Fruit fly (Drosophila melanogaster) whole organism, embryonic: ENCODE results near the gene CG2278.

ENCODE experiments used
- Asciz ChIP-seq: fragments of 200-800 bp; sonication (Bioruptor generic); optimal IDR thresholded peaks from 2 replicates; lab custom pipeline; 2017; ENCODE audit warnings: missing biosample characterization, mild to moderate bottlenecking, missing genetic modification characterization, missing genetic modification reagents
- Atf6 ChIP-seq: fragments of 200-800 bp; sonication (Bioruptor generic); IDR thresholded peaks from 2 replicates; pipeline ENCODE4 v1.3.6; 2022; ENCODE audit warnings: missing biosample characterization, missing genetic modification characterization
- CG10209 ChIP-seq: fragments of 200-800 bp; sonication (Bioruptor generic); optimal IDR thresholded peaks from 3 replicates; lab custom pipeline; 2017; ENCODE audit warnings: missing biosample characterization, mild to moderate bottlenecking, missing genetic modification characterization, missing genetic modification reagents
- CG10267 ChIP-seq: fragments of 200-800 bp; sonication (Bioruptor generic); optimal IDR thresholded peaks from 2 replicates; lab custom pipeline; 2018; ENCODE audit warnings: missing biosample characterization, mild to moderate bottlenecking, missing genetic modification characterization, moderate library complexity
- CG12155 ChIP-seq: fragments of 200-800 bp; sonication (Bioruptor generic); optimal IDR thresholded peaks from 3 replicates; lab custom pipeline; 2016; ENCODE audit warnings: missing biosample characterization, missing genetic modification characterization
- CG13424 ChIP-seq: fragments of 200-800 bp; sonication (Bioruptor generic); optimal IDR thresholded peaks from 2 replicates; lab custom pipeline; 2019; ENCODE audit warnings: missing biosample characterization, mild to moderate bottlenecking, missing genetic modification characterization, moderate library complexity
- CG14667 ChIP-seq: fragments of 200-800 bp; sonication (Bioruptor generic); IDR thresholded peaks from 2 replicates; pipeline ENCODE4 v1.3.6; 2022; ENCODE audit warnings: missing biosample characterization, missing genetic modification characterization
- CG17328 ChIP-seq: fragments of 200-800 bp; sonication (Bioruptor generic); IDR thresholded peaks from 2 replicates; pipeline ENCODE4 v1.3.6; 2022; ENCODE audit warnings: missing biosample characterization, missing genetic modification characterization
- CG17361 ChIP-seq: fragments of 200-800 bp; sonication (Bioruptor generic); IDR thresholded peaks from 3 replicates; pipeline ENCODE4 v1.3.6; 2022; ENCODE audit warnings: missing biosample characterization, missing genetic modification characterization
- CG17802 ChIP-seq: fragments of 200-800 bp; sonication (Bioruptor generic); optimal IDR thresholded peaks from 2 replicates; lab custom pipeline; 2018; ENCODE audit warnings: missing biosample characterization, mild to moderate bottlenecking, missing genetic modification characterization, moderate library complexity
- CG17829 ChIP-seq: fragments of 200-800 bp; optimal IDR thresholded peaks from 2 replicates; lab custom pipeline; 2019; ENCODE audit warnings: missing biosample characterization, mild to moderate bottlenecking, missing genetic modification characterization, moderate library complexity
- CG2129 ChIP-seq: fragments of 200-800 bp; sonication (Bioruptor generic); IDR thresholded peaks from 2 replicates; pipeline ENCODE4 v1.3.6; 2022; ENCODE audit warnings: missing biosample characterization, missing genetic modification characterization; ENCODE audit not compliant: partially characterized antibody
- CG2678 ChIP-seq: fragments of 200-800 bp; sonication (Bioruptor generic); optimal IDR thresholded peaks from 3 replicates; lab custom pipeline; 2019; ENCODE audit warnings: missing biosample characterization, mild to moderate bottlenecking, missing genetic modification characterization, moderate library complexity
- CG31224 ChIP-seq: fragments of 200-800 bp; sonication (Bioruptor generic); IDR thresholded peaks from 2 replicates; pipeline ENCODE4 v1.3.6; 2022; ENCODE audit warnings: missing biosample characterization, missing genetic modification characterization
- CG32772 ChIP-seq: fragments of 200-800 bp; sonication (Bioruptor generic); IDR thresholded peaks from 2 replicates; pipeline ENCODE4 v1.3.6; 2022; ENCODE audit warnings: missing biosample characterization, missing genetic modification characterization
- CG34422 ChIP-seq: fragments of 200-800 bp; sonication (Bioruptor generic); IDR thresholded peaks from 3 replicates; pipeline ENCODE4 v1.3.6; 2022; ENCODE audit warnings: missing biosample characterization, missing genetic modification characterization
- CG5245 ChIP-seq: fragments of 200-800 bp; sonication (Bioruptor generic); optimal IDR thresholded peaks from 3 replicates; lab custom pipeline; 2016; ENCODE audit warnings: missing biosample characterization, missing genetic modification characterization
- CG9727 ChIP-seq: fragments of 200-800 bp; sonication (Bioruptor generic); optimal IDR thresholded peaks from 3 replicates; lab custom pipeline; 2017; ENCODE audit warnings: missing biosample characterization, mild to moderate bottlenecking, missing genetic modification characterization
- Dip2 ChIP-seq: fragments of 200-800 bp; sonication (Bioruptor generic); IDR thresholded peaks from 2 replicates; pipeline ENCODE4 v1.3.6; 2022; ENCODE audit warnings: missing biosample characterization, missing genetic modification characterization
- E2f1 ChIP-seq: fragments of 200-800 bp; sonication (Bioruptor generic); IDR thresholded peaks from 2 replicates; pipeline ENCODE4 v1.3.6; 2022; ENCODE audit warnings: missing biosample characterization, missing genetic modification characterization
- Ets65A ChIP-seq: fragments of 200-800 bp; sonication (Bioruptor generic); peaks from one replicate; lab custom pipeline; 2016; ENCODE audit warnings: missing biosample characterization, missing genetic modification characterization
- Fer3 ChIP-seq: fragments of 200-800 bp; sonication (Bioruptor generic); optimal IDR thresholded peaks from 2 replicates; lab custom pipeline; 2018; ENCODE audit warnings: missing biosample characterization, mild to moderate bottlenecking, missing genetic modification characterization, moderate library complexity
- Hsf ChIP-seq: fragments of 200-800 bp; sonication (Bioruptor generic); optimal IDR thresholded peaks from 3 replicates; lab custom pipeline; 2016; ENCODE audit warnings: missing biosample characterization, missing genetic modification characterization
- Max ChIP-seq: fragments of 200-800 bp; sonication (Bioruptor generic); optimal IDR thresholded peaks from 2 replicates; lab custom pipeline; 2016; ENCODE audit warnings: missing biosample characterization, mild to moderate bottlenecking, missing genetic modification characterization
- Mes4 ChIP-seq: fragments of 200-800 bp; sonication (Bioruptor generic); optimal IDR thresholded peaks from 2 replicates; lab custom pipeline; 2016; ENCODE audit warnings: missing biosample characterization, missing genetic modification characterization
- Oli ChIP-seq: fragments of 200-800 bp; sonication (Bioruptor generic); optimal IDR thresholded peaks from 2 replicates; lab custom pipeline; 2018; ENCODE audit warnings: missing biosample characterization, mild to moderate bottlenecking, missing genetic modification characterization, moderate library complexity
- Optix ChIP-seq: fragments of 200-800 bp; sonication (Bioruptor generic); IDR thresholded peaks from 3 replicates; pipeline ENCODE4 v1.3.6; 2022; ENCODE audit warnings: missing biosample characterization, missing genetic modification characterization
- Pdp1 ChIP-seq, 2 experiments: fragments of 200-800 bp; sonication (Bioruptor generic); optimal IDR thresholded peaks; 3 replicates each; lab custom pipeline; 2016; ENCODE audit warnings: missing biosample characterization in 2 of 2, missing genetic modification characterization in 2 of 2, mild to moderate bottlenecking in 1 of 2, moderate library complexity in 1 of 2
- Ptx1 ChIP-seq: fragments of 200-800 bp; sonication (Bioruptor generic); IDR thresholded peaks from 2 replicates; pipeline ENCODE4 v1.3.6; 2022; ENCODE audit warnings: missing biosample characterization, missing genetic modification characterization
- Six4 ChIP-seq: fragments of 200-800 bp; sonication (Bioruptor generic); optimal IDR thresholded peaks from 2 replicates; lab custom pipeline; 2016; ENCODE audit warnings: missing biosample characterization, missing genetic modification characterization
- Sox100B ChIP-seq: fragments of 200-800 bp; sonication (Bioruptor generic); optimal IDR thresholded peaks from 3 replicates; lab custom pipeline; 2018; ENCODE audit warnings: missing biosample characterization, mild to moderate bottlenecking, missing genetic modification characterization
- Sox102F ChIP-seq: fragments of 200-800 bp; sonication (Bioruptor generic); optimal IDR thresholded peaks from 2 replicates; lab custom pipeline; 2018; ENCODE audit warnings: missing biosample characterization, mild to moderate bottlenecking, missing genetic modification characterization, moderate library complexity
- Spps ChIP-seq: fragments of 200-800 bp; sonication (Bioruptor generic); optimal IDR thresholded peaks from 2 replicates; lab custom pipeline; 2018; ENCODE audit warnings: missing biosample characterization, mild to moderate bottlenecking, missing genetic modification characterization
- Taf1 ChIP-seq: fragments of 200-800 bp; sonication (Bioruptor generic); IDR thresholded peaks from 2 replicates; pipeline ENCODE4 v1.3.6; 2022; ENCODE audit warnings: missing biosample characterization, missing genetic modification characterization
- abd-A ChIP-seq: fragments of 200-800 bp; sonication (Bioruptor generic); optimal IDR thresholded peaks from 3 replicates; lab custom pipeline; 2019; ENCODE audit warnings: missing biosample characterization, mild to moderate bottlenecking, missing genetic modification characterization, moderate library complexity
- dmrt11E ChIP-seq: fragments of 200-800 bp; sonication (Bioruptor generic); optimal IDR thresholded peaks from 3 replicates; lab custom pipeline; 2018; ENCODE audit warnings: missing biosample characterization, mild to moderate bottlenecking, missing genetic modification characterization, moderate library complexity
- fd64A ChIP-seq: fragments of 200-800 bp; sonication (Bioruptor generic); optimal IDR thresholded peaks from 3 replicates; lab custom pipeline; 2018; ENCODE audit warnings: missing biosample characterization, mild to moderate bottlenecking, missing genetic modification characterization
- hkb ChIP-seq, 2 experiments: fragments of 200-800 bp in 1 of 2; fragments of >200 bp in 1 of 2; sonication (Bioruptor generic) in 1 of 2; IDR thresholded peaks in 1 of 2; optimal IDR thresholded peaks in 1 of 2; 2 replicates each; pipeline versions ENCODE4 v1.3.6 to Lab custom; 2017 to 2022; ENCODE audit warnings: missing biosample characterization in 1 of 2, missing genetic modification characterization in 1 of 2
- kay ChIP-seq: fragments of 200-800 bp; sonication (Bioruptor generic); optimal IDR thresholded peaks from 2 replicates; lab custom pipeline; 2016; ENCODE audit warnings: missing biosample characterization, missing genetic modification characterization
- maf-S ChIP-seq: fragments of 200-800 bp; sonication (Bioruptor generic); optimal IDR thresholded peaks from 2 replicates; lab custom pipeline; 2016; ENCODE audit warnings: missing biosample characterization, missing genetic modification characterization
- onecut ChIP-seq: fragments of 200-800 bp; sonication (Bioruptor generic); IDR thresholded peaks from 2 replicates; pipeline ENCODE4 v1.3.6; 2022; ENCODE audit warnings: missing biosample characterization, missing genetic modification characterization
- phol ChIP-seq: fragments of 200-800 bp; sonication (Bioruptor generic); optimal IDR thresholded peaks from 3 replicates; lab custom pipeline; 2018; ENCODE audit warnings: missing biosample characterization, mild to moderate bottlenecking, missing genetic modification characterization, moderate library complexity
- prd ChIP-seq, 3 experiments: fragments of >200 bp in 2 of 3; fragments of 200-800 bp in 1 of 3; sonication (Bioruptor generic) in 1 of 3; optimal IDR thresholded peaks in 2 of 3; IDR thresholded peaks in 1 of 3; 2 replicates in 2 of 3; 3 replicates in 1 of 3; pipeline versions ENCODE4 v1.3.6 to Lab custom; 2017 to 2022; ENCODE audit warnings: missing biosample characterization in 1 of 3, missing genetic modification characterization in 1 of 3
- row ChIP-seq: fragments of 200-800 bp; sonication (Bioruptor generic); IDR thresholded peaks from 3 replicates; pipeline ENCODE4 v1.3.6; 2022; ENCODE audit warnings: missing biosample characterization, missing genetic modification characterization
- run ChIP-seq: fragments of 200-800 bp; sonication (Bioruptor generic); optimal IDR thresholded peaks from 3 replicates; lab custom pipeline; 2018; ENCODE audit warnings: missing biosample characterization, mild to moderate bottlenecking, missing genetic modification characterization
- sc ChIP-seq, 3 experiments: fragments of >200 bp in 2 of 3; fragments of 200-800 bp in 1 of 3; sonication (Bioruptor generic) in 1 of 3; optimal IDR thresholded peaks; 2 replicates in 2 of 3; 3 replicates in 1 of 3; lab custom pipeline; 2017; ENCODE audit warnings: mild to moderate bottlenecking in 1 of 3, missing biosample characterization in 1 of 3, missing genetic modification characterization in 1 of 3, missing genetic modification reagents in 1 of 3
- sisA ChIP-seq: fragments of 200-800 bp; sonication (Bioruptor generic); IDR thresholded peaks from 2 replicates; pipeline ENCODE4 v1.3.6; 2022; ENCODE audit warnings: missing biosample characterization, missing genetic modification characterization
- vnd ChIP-seq: fragments of 200-800 bp; sonication (Bioruptor generic); IDR thresholded peaks from 3 replicates; pipeline ENCODE4 v1.3.6; 2022; ENCODE audit warnings: missing biosample characterization, missing genetic modification characterization; ENCODE audit not compliant: partially characterized antibody
- wek ChIP-seq: fragments of 200-800 bp; sonication (Bioruptor generic); optimal IDR thresholded peaks from 3 replicates; lab custom pipeline; 2018; ENCODE audit warnings: missing biosample characterization, mild to moderate bottlenecking, missing genetic modification characterization, moderate library complexity

The CG2278 gene

dm6 chrX:8126149-8126548 is 43.9 kb downstream of the CG2278 start (continued):
- TF ChIP-seq CG12155 (GFP tag; lab: Kevin White, UChicago) (peak; percentile 16), vnd (GFP tag; lab: Robert Waterston, UW) (no peak), run (tag; lab: Kevin White, UChicago) (no peak), CG13424 (peak; percentile 53), Asciz (GFP tag; lab: Kevin White, UChicago) (peak; percentile 49), CG17802 (tag; lab: Kevin White, UChicago) (peak; percentile 28), CG17829 (tag; lab: Kevin White, UChicago) (peak; percentile 67), CG9727 (GFP tag; lab: Kevin White, UChicago) (peak; percentile 50), Sox100B (peak; percentile 57), maf-S (GFP tag; lab: Kevin White, UChicago) (peak; percentile 6), kay (GFP tag; lab: Kevin White, UChicago) (no peak), CG14667 (GFP tag; lab: Robert Waterston, UW) (peak; percentile 40; the same call in 1 of the 2 replicates), CG32772 (GFP tag; lab: Robert Waterston, UW) (peak; percentile 71), CG2129 (no peak), Ptx1 (GFP tag; lab: Robert Waterston, UW) (peak; percentile 67), Six4 (GFP tag; lab: Kevin White, UChicago) (peak; percentile 15), CG34422 (GFP tag; lab: Robert Waterston, UW) (peak; percentile 70; the same call in 2 of the 3 replicates), CG10209 (GFP tag; lab: Kevin White, UChicago) (peak; percentile 39), dmrt11E (tag; lab: Kevin White, UChicago) (peak; percentile 61), Dip2 (no peak), Max (GFP tag; lab: Kevin White, UChicago) (peak; percentile 18), Taf1 (GFP tag; lab: Robert Waterston, UW) (no peak), Pdp1 (GFP tag; optimal IDR thresholded peaks at IDR 0.05; lab: Kevin White, UChicago) (peak; percentile 31 to 43), CG5245 (GFP tag; lab: Kevin White, UChicago) (peak; percentile 36), Hsf (GFP tag; lab: Kevin White, UChicago) (peak; percentile 56), Sox102F (GFP tag; lab: Kevin White, UChicago) (peak; percentile 88), sisA (GFP tag; lab: Robert Waterston, UW) (peak; percentile 67), CG10267 (tag; lab: Kevin White, UChicago) (peak; percentile 57), phol (peak; percentile 78), Mes4 (GFP tag; lab: Kevin White, UChicago) (peak; percentile 59), CG17361 (GFP tag; lab: Robert Waterston, UW) (peak; percentile 56; the same call in 2 of the 3 replicates), CG17328 (GFP tag; lab: Robert Waterston, UW) (peak; percentile 81), E2f1 (GFP tag; lab: Robert Waterston, UW) (peak; percentile 43), fd64A (GFP tag; lab: Kevin White, UChicago) (peak; percentile 47), abd-A (tag; lab: Kevin White, UChicago) (no peak), Fer3 (tag; lab: Kevin White, UChicago) (peak; percentile 9), hkb (optimal IDR thresholded peaks at IDR 0.05; lab: Kevin White, UChicago) (no peak), hkb (GFP tag; IDR thresholded peaks at IDR 0.05; lab: Robert Waterston, UW) (peak; percentile 65), wek (GFP tag; lab: Kevin White, UChicago) (no peak), CG2678 (tag; lab: Kevin White, UChicago) (peak; percentile 64), row (peak; percentile 67), prd (optimal IDR thresholded peaks at IDR 0.05; lab: Kevin White, UChicago) (no peak), prd (GFP tag; IDR thresholded peaks at IDR 0.05; lab: Robert Waterston, UW) (peak; percentile 85), CG31224 (GFP tag; lab: Robert Waterston, UW) (no peak), Ets65A (GFP tag; lab: Kevin White, UChicago) (peak; percentile 94), Atf6 (GFP tag; lab: Robert Waterston, UW) (no peak; the same call in 1 of the 2 replicates), sc (optimal IDR thresholded peaks at IDR 0.05; lab: Kevin White, UChicago) (no peak), sc (GFP tag; optimal IDR thresholded peaks at IDR 0.05; lab: Kevin White, UChicago) (peak; percentile 54), Oli (tag; lab: Kevin White, UChicago) (peak; percentile 68), Optix (GFP tag; lab: Robert Waterston, UW) (peak; percentile 71), onecut (GFP tag; lab: Robert Waterston, UW) (0 out of 2 replicates have a peak, but pooled peaks have one; percentile 14), Spps (tag; lab: Kevin White, UChicago) (peak; percentile 32)
